Fruit fly (Drosophila melanogaster) whole organism: ENCODE results near the gene CG15160.
A peak's percentile ranks its signal among the peaks of the same experiment; 100 is the strongest.

ENCODE experiments used
- CG8478 ChIP-seq: fragments of >200 bp; optimal IDR thresholded peaks from 2 replicates; lab custom pipeline; 2018; ENCODE audit warnings: inconsistent platforms
- EcR ChIP-seq, 2 experiments: fragments of >200 bp; optimal IDR thresholded peaks; 2 replicates each; lab custom pipeline; 2017; ENCODE audit warnings: missing biosample characterization in 2 of 2, missing genetic modification characterization in 2 of 2, missing genetic modification reagents in 2 of 2
- pan ChIP-seq: fragments of >200 bp; optimal IDR thresholded peaks from 2 replicates; lab custom pipeline; 2017
- psq ChIP-seq: fragments of >200 bp; optimal IDR thresholded peaks from 2 replicates; lab custom pipeline; 2017

- no peak for TF ChIP-seq psq
- TF ChIP-seq EcR (GFP tag; optimal IDR thresholded peaks at IDR 0.05; lab: Kevin White, UChicago), result peak; percentile 55 to 72
- TF ChIP-seq CG8478 (lab: Kevin White, UChicago), result no peak
- no peak for TF ChIP-seq pan
Observed at dm6 chr2L:18561522-18562119, 29.1 kb upstream of the CG15160 start.
